Worm (Caenorhabditis elegans): ENCODE data around the gene T23B7.2.
"Not testable (repeated sequence)": the region's sequence is repeated elsewhere in the genome, so short reads cannot be mapped to it uniquely, and the experiment has no call there.

T23B7.2 gene

ce11 chrII:4860260-4860659 is 18.2 kb upstream of the T23B7.2 start, which contains the start of the genes nspd-5 and F11G11.4:
nspd-5 (minus strand) TSS chrII:4860360.
F11G11.4 (plus strand) TSS chrII:4860594.
- TF ChIP-seq ceh-32 (tag; optimal IDR thresholded peaks at IDR 0.05; ENCODE audit: poor library complexity); zip-2 (tag; optimal IDR thresholded peaks at IDR 0.05); hif-1 (tag; optimal IDR thresholded peaks at IDR 0.05): not testable (repeated sequence)

- TF ChIP-seq nhr-111 (GFP tag; optimal IDR thresholded peaks at IDR 0.05): no peak
- TF ChIP-seq unc-130 (GFP tag; optimal IDR thresholded peaks at IDR 0.05): no peak
- TF ChIP-seq daf-16 (GFP tag; optimal IDR thresholded peaks at IDR 0.05): no peak
- peak; percentile 1 for TF ChIP-seq daf-16 (tag; optimal IDR thresholded peaks at IDR 0.05)
- peak; percentile 20 for TF ChIP-seq dpl-1 (GFP tag; optimal IDR thresholded peaks at IDR 0.05)
- TF ChIP-seq zfp-3 (GFP tag; conservative IDR thresholded peaks at IDR 0.05): 0 out of 2 replicates have a peak, but pooled peaks have one; percentile 29
- no peak for TF ChIP-seq ceh-82 (tag; optimal IDR thresholded peaks at IDR 0.05)
- TF ChIP-seq aha-1 (tag): peak; percentile 95
- TF ChIP-seq nhr-76 (tag; optimal IDR thresholded peaks at IDR 0.05): no peak
- peak; percentile 71 for TF ChIP-seq ama-1 (optimal IDR thresholded peaks at IDR 0.05)
- TF ChIP-seq Y48G9A.11 (GFP tag; IDR thresholded peaks at IDR 0.05): no peak
- no peak for TF ChIP-seq aly-2 (tag; optimal IDR thresholded peaks at IDR 0.05)
- peak; percentile 38 for TF ChIP-seq duxl-1 (tag; optimal IDR thresholded peaks at IDR 0.05; ENCODE audit: poor library complexity)
These were observed 16.9 kb upstream of the T23B7.2 start for ce11 chrII:4858906-4859411.

ce11 chrII:4857873-4858364 is 15.9 kb upstream of the T23B7.2 start, which contains the start of gene F11G11.5:
F11G11.5 (plus strand) TSS chrII:4857923.
- no peak for TF ChIP-seq sdz-12 (GFP tag; optimal IDR thresholded peaks at IDR 0.05)
- no peak for TF ChIP-seq daf-16 (GFP tag; optimal IDR thresholded peaks at IDR 0.05)
- peak; percentile 1 for TF ChIP-seq daf-16 (tag; optimal IDR thresholded peaks at IDR 0.05)
- peak; percentile 67 for TF ChIP-seq set-16 (GFP tag; IDR thresholded peaks at IDR 0.05)
- peak; percentile 70 for TF ChIP-seq T26A8.4 (GFP tag; IDR thresholded peaks at IDR 0.05)
- peak; percentile 67; the same call in 1 of the 2 replicates for TF ChIP-seq egl-43 (GFP tag; IDR thresholded peaks at IDR 0.05)
- no peak for TF ChIP-seq tag-97 (GFP tag; IDR thresholded peaks at IDR 0.05)
- peak; percentile 35; the same call in 1 of the 2 replicates for TF ChIP-seq lin-38 (GFP tag; IDR thresholded peaks at IDR 0.05)
- 0 out of 2 replicates have a peak, but pooled peaks have one; percentile 33 for TF ChIP-seq Y48G9A.11 (GFP tag; IDR thresholded peaks at IDR 0.05)
- TF ChIP-seq pha-4 (GFP tag; IDR thresholded peaks at IDR 0.05): peak; percentile 30; the same call in 1 of the 2 replicates
- TF ChIP-seq pha-4 (tag; optimal IDR thresholded peaks at IDR 0.05): no peak
- TF ChIP-seq php-3 (GFP tag; IDR thresholded peaks at IDR 0.05): 0 out of 2 replicates have a peak, but pooled peaks have one; percentile 6
- TF ChIP-seq mxl-3 (GFP tag; optimal IDR thresholded peaks at IDR 0.05): no peak
- 0 out of 2 replicates have a peak, but pooled peaks have one; percentile 48 for TF ChIP-seq D1046.2 (GFP tag; IDR thresholded peaks at IDR 0.05)
- TF ChIP-seq ama-1 (optimal IDR thresholded peaks at IDR 0.05): peak; percentile 25
- no peak for TF ChIP-seq zag-1 (tag; optimal IDR thresholded peaks at IDR 0.05)

- TF ChIP-seq nhr-48 (tag; optimal IDR thresholded peaks at IDR 0.05) (no peak), unc-39 (tag; optimal IDR thresholded peaks at IDR 0.05) (no peak), F10B5.3 (tag; optimal IDR thresholded peaks at IDR 0.05) (no peak), egl-27 (tag; optimal IDR thresholded peaks at IDR 0.05) (no peak), dmd-8 (GFP tag; IDR thresholded peaks at IDR 0.05) (no peak), lin-13 (GFP tag; optimal IDR thresholded peaks at IDR 0.05) (no peak), nhr-77 (tag; optimal IDR thresholded peaks at IDR 0.05) (peak; percentile 23), arid-1 (GFP tag; conservative IDR thresholded peaks at IDR 0.05) (no peak), ctbp-1 (GFP tag; IDR thresholded peaks at IDR 0.05) (no peak), pqm-1 (tag; optimal IDR thresholded peaks at IDR 0.05) (peak; percentile 83), aly-2 (tag; optimal IDR thresholded peaks at IDR 0.05) (no peak), Y105C5A.15 (GFP tag; IDR thresholded peaks at IDR 0.05) (no peak), unc-130 (GFP tag; optimal IDR thresholded peaks at IDR 0.05) (no peak), hif-1 (tag; optimal IDR thresholded peaks at IDR 0.05) (no peak), nhr-41 (GFP tag; IDR thresholded peaks at IDR 0.05) (no peak), attf-4 (tag; optimal IDR thresholded peaks at IDR 0.05) (no peak), nhr-111 (GFP tag; optimal IDR thresholded peaks at IDR 0.05) (no peak), mdl-1 (tag; optimal IDR thresholded peaks at IDR 0.05) (peak in 1 of 2 experiments; percentile 1), zip-2 (tag; optimal IDR thresholded peaks at IDR 0.05) (no peak), lim-7 (GFP tag; IDR thresholded peaks at IDR 0.05) (no peak), ceh-32 (tag; optimal IDR thresholded peaks at IDR 0.05; ENCODE audit: poor library complexity) (no peak), sdz-12 (GFP tag; optimal IDR thresholded peaks at IDR 0.05) (no peak), D1046.2 (GFP tag; IDR thresholded peaks at IDR 0.05) (no peak), F37D6.2 (tag; optimal IDR thresholded peaks at IDR 0.05) (no peak), ceh-62 (tag; optimal IDR thresholded peaks at IDR 0.05) (no peak)
These were observed 15.0 kb upstream of the T23B7.2 start for ce11 chrII:4857086-4857485.
